Worm (Caenorhabditis elegans) whole organism, L2 larva: Measurements from ENCODE around the gene rnh-2.

ENCODE experiments used
- aly-2 ChIP-seq: fragments of 150-350 bp; optimal IDR thresholded peaks from 2 replicates; lab custom pipeline; 2014; ENCODE audit warnings: missing biosample characterization, missing genetic modification characterization
- egl-27 ChIP-seq: sonication (generic microtip); optimal IDR thresholded peaks from 3 replicates; lab custom pipeline; 2017; ENCODE audit warnings: missing biosample characterization, missing genetic modification reagents, missing genetic modification characterization

DNA sequence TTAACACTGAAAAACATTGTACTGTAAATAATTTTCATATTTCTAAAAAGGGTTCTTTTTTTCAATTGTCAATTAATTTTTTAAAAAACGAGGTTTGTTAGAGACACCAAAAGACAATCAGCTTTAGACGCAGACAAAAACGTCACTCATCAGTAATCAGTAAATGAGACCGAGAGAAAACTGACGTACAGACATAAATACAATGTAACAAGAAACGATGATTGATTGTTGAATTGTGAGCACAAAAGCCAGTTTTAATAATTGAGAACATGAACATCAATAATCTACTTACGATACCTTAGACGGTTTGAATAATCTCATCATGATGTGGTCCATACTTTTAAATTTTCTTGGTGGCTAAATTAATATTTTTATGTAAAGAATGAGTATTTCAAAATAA, 10.2 kb upstream of the rnh-2 start:
- TF ChIP-seq aly-2 (no peak), egl-27 (tag; lab: Kevin White, UChicago) (no peak)
